Worm (Caenorhabditis elegans) whole organism, early embryonic: Measurements from ENCODE around the gene ZC190.6.
"Not testable (repeated sequence)": the region's sequence is repeated elsewhere in the genome, so short reads cannot be mapped to it uniquely, and the experiment has no call there.

Experiments
- B0310.2 ChIP-seq: sonication (generic microtip); optimal IDR thresholded peaks from 2 replicates; lab custom pipeline; 2016; ENCODE audit warnings: mild to moderate bottlenecking, missing genetic modification characterization, missing compliant biosample characterization
- F13C5.2 ChIP-seq: sonication (generic microtip); optimal IDR thresholded peaks from 2 replicates; lab custom pipeline; 2017; ENCODE audit warnings: mild to moderate bottlenecking, missing genetic modification characterization, inconsistent platforms, missing compliant biosample characterization
- aly-1 ChIP-seq: sonication (generic microtip); optimal IDR thresholded peaks from 2 replicates; lab custom pipeline; 2016; ENCODE audit warnings: missing genetic modification characterization, missing compliant biosample characterization
- ama-1 ChIP-seq: fragments of 150-350 bp; optimal IDR thresholded peaks from 2 replicates; lab custom pipeline; 2014
- ceh-13 ChIP-seq: fragments of 200-800 bp; sonication (Bioruptor generic); optimal IDR thresholded peaks from 2 replicates; lab custom pipeline; 2018; ENCODE audit warnings: mild to moderate bottlenecking, missing genetic modification characterization, missing compliant biosample characterization
- ceh-36 ChIP-seq: sonication (generic microtip); optimal IDR thresholded peaks from 2 replicates; lab custom pipeline; 2016; ENCODE audit warnings: missing genetic modification characterization, inconsistent platforms, missing compliant biosample characterization
- flt-1 ChIP-seq: fragments of 200-800 bp; sonication (Bioruptor generic); IDR thresholded peaks from 2 replicates; pipeline ENCODE4 v1.3.6; 2022; ENCODE audit warnings: missing genetic modification characterization, missing compliant biosample characterization
- hmbx-1 ChIP-seq: sonication (generic microtip); optimal IDR thresholded peaks from 2 replicates; lab custom pipeline; 2016; ENCODE audit warnings: mild to moderate bottlenecking, missing genetic modification characterization, missing compliant biosample characterization
- hmg-4 ChIP-seq: fragments of 200-800 bp; sonication (Bioruptor generic); optimal IDR thresholded peaks from 2 replicates; lab custom pipeline; 2018; ENCODE audit warnings: mild to moderate bottlenecking, missing genetic modification characterization, missing compliant biosample characterization
- hnd-1 ChIP-seq: sonication (generic microtip); optimal IDR thresholded peaks from 2 replicates; lab custom pipeline; 2016; ENCODE audit warnings: missing genetic modification characterization, missing compliant biosample characterization
- pes-1 ChIP-seq: fragments of 200-800 bp; sonication (Bioruptor generic); IDR thresholded peaks from 2 replicates; pipeline ENCODE4 v1.3.6; 2022; ENCODE audit warnings: missing genetic modification reagents, missing genetic modification characterization, missing compliant biosample characterization
- scrt-1 ChIP-seq: fragments of 200-800 bp; sonication (Bioruptor generic); IDR thresholded peaks from 2 replicates; pipeline ENCODE4 v1.3.6; 2022; ENCODE audit warnings: missing genetic modification characterization, missing compliant biosample characterization
- tra-4 ChIP-seq: sonication (generic microtip); optimal IDR thresholded peaks from 2 replicates; lab custom pipeline; 2017; ENCODE audit warnings: missing genetic modification characterization, missing compliant biosample characterization

- TF ChIP-seq ama-1 (lab: Kevin White, UChicago); aly-1 (tag; lab: Kevin White, UChicago); tra-4 (tag; lab: Kevin White, UChicago); flt-1 (GFP tag; lab: Robert Waterston, UW); hmbx-1 (tag; lab: Kevin White, UChicago); hnd-1; pes-1 (GFP tag; lab: Robert Waterston, UW); scrt-1 (GFP tag; lab: Robert Waterston, UW); hmg-4; F13C5.2 (tag; lab: Kevin White, UChicago); B0310.2 (tag; lab: Kevin White, UChicago); ceh-13; ceh-36 (tag; lab: Kevin White, UChicago): not testable (repeated sequence)
These were observed 49.1 kb upstream of the ZC190.6 start, which contains the start of gene droe-8 for ce11 chrV:8726228-8726627.
